Worm (Caenorhabditis elegans) whole organism, L1 larva: ENCODE results near the gene T24D5.4.
A peak's percentile ranks its signal among the peaks of the same experiment; 100 is the strongest.

ENCODE experiments used
- C16A3.4 ChIP-seq: fragments of 150-350 bp; optimal IDR thresholded peaks from 2 replicates; lab custom pipeline; 2014; ENCODE audit warnings: missing biosample characterization, missing genetic modification characterization
- aly-2 ChIP-seq: fragments of 150-350 bp; optimal IDR thresholded peaks from 2 replicates; lab custom pipeline; 2014; ENCODE audit warnings: missing biosample characterization, missing genetic modification characterization
- ceh-63 ChIP-seq: fragments of 200-800 bp; sonication (Bioruptor generic); optimal IDR thresholded peaks from 2 replicates; lab custom pipeline; 2018; ENCODE audit warnings: mild to moderate bottlenecking, missing genetic modification characterization, missing compliant biosample characterization
- ceh-82 ChIP-seq, 3 experiments: fragments of 150-350 bp in 1 of 3; sonication (generic microtip) in 2 of 3; optimal IDR thresholded peaks; 2 replicates each; lab custom pipeline; 2014 to 2017; ENCODE audit warnings: missing biosample characterization in 3 of 3, missing genetic modification characterization in 3 of 3
- ceh-88 ChIP-seq: fragments of 200-800 bp; sonication (Bioruptor generic); IDR thresholded peaks from 2 replicates; pipeline ENCODE4 v1.3.6; 2022; ENCODE audit warnings: missing genetic modification characterization, missing compliant biosample characterization
- ceh-90 ChIP-seq: sonication (generic microtip); optimal IDR thresholded peaks from 2 replicates; lab custom pipeline; 2016; ENCODE audit warnings: missing genetic modification characterization, missing compliant biosample characterization
- dsc-1 ChIP-seq: sonication (generic microtip); optimal IDR thresholded peaks from 2 replicates; lab custom pipeline; 2016; ENCODE audit warnings: mild to moderate bottlenecking, missing genetic modification characterization, missing compliant biosample characterization
- egl-13 ChIP-seq: sonication (generic microtip); optimal IDR thresholded peaks from 2 replicates; lab custom pipeline; 2016; ENCODE audit warnings: missing genotype, missing genetic modification reagents, missing genetic modification characterization, missing compliant biosample characterization
- elt-3 ChIP-seq, 6 experiments: fragments of 150-350 bp in 1 of 6; sonication (generic microtip); optimal IDR thresholded peaks; 2 replicates each; lab custom pipeline; 2017 to 2018; ENCODE audit warnings: missing biosample characterization in 6 of 6, missing genetic modification characterization in 6 of 6, inconsistent platforms in 1 of 6
- fkh-10 ChIP-seq: sonication (generic microtip); optimal IDR thresholded peaks from 2 replicates; lab custom pipeline; 2017; ENCODE audit warnings: missing biosample characterization, missing genetic modification reagents, missing genetic modification characterization
- fkh-8 ChIP-seq: sonication (generic microtip); optimal IDR thresholded peaks from 2 replicates; lab custom pipeline; 2016; ENCODE audit warnings: mild to moderate bottlenecking, missing genetic modification characterization, missing compliant biosample characterization
- hlh-4 ChIP-seq: sonication (generic microtip); optimal IDR thresholded peaks from 2 replicates; lab custom pipeline; 2016; ENCODE audit warnings: mild to moderate bottlenecking, missing genetic modification characterization, missing compliant biosample characterization
- irx-1 ChIP-seq: sonication (generic microtip); optimal IDR thresholded peaks from 2 replicates; lab custom pipeline; 2016; ENCODE audit warnings: missing genetic modification characterization, missing compliant biosample characterization
- lin-35 ChIP-seq, 2 experiments: fragments of 150-350 bp; optimal IDR thresholded peaks; 2 replicates each; lab custom pipeline; 2014; ENCODE audit warnings: missing biosample characterization in 2 of 2, missing genetic modification characterization in 2 of 2, missing genetic modification reagents in 2 of 2
- lin-39 ChIP-seq: fragments of 150-350 bp; optimal IDR thresholded peaks from 2 replicates; lab custom pipeline; 2014; ENCODE audit warnings: missing biosample characterization, missing genetic modification reagents, missing genetic modification characterization
- lir-3 ChIP-seq: sonication (generic microtip); optimal IDR thresholded peaks from 2 replicates; lab custom pipeline; 2016; ENCODE audit warnings: mild to moderate bottlenecking, missing genetic modification characterization, moderate library complexity, missing compliant biosample characterization; ENCODE audit not compliant: poor library complexity
- lsy-2 ChIP-seq, 2 experiments: fragments of 150-350 bp; optimal IDR thresholded peaks; 2 replicates each; lab custom pipeline; 2014; ENCODE audit warnings: missing biosample characterization in 2 of 2, missing genetic modification characterization in 2 of 2
- mab-9 ChIP-seq: fragments of 200-800 bp; sonication (Bioruptor generic); IDR thresholded peaks from 2 replicates; pipeline ENCODE4 v1.3.6; 2022; ENCODE audit warnings: missing genetic modification reagents, missing genetic modification characterization, missing compliant biosample characterization
- mdl-1 ChIP-seq, 2 experiments: fragments of 150-350 bp; optimal IDR thresholded peaks; 2 replicates each; lab custom pipeline; 2014 to 2017; ENCODE audit warnings: missing biosample characterization in 2 of 2, missing genetic modification characterization in 2 of 2, inconsistent platforms in 1 of 2
- mep-1 ChIP-seq: fragments of 150-350 bp; optimal IDR thresholded peaks from 2 replicates; lab custom pipeline; 2014; ENCODE audit warnings: missing biosample characterization, missing genetic modification characterization
- nhr-19 ChIP-seq: fragments of 200-800 bp; sonication (Bioruptor generic); conservative IDR thresholded peaks from 2 replicates; pipeline ENCODE4 v1.3.6; 2022; ENCODE audit warnings: missing genetic modification characterization, missing compliant biosample characterization
- nhr-20 ChIP-seq: sonication (generic microtip); optimal IDR thresholded peaks from 2 replicates; lab custom pipeline; 2016; ENCODE audit warnings: mild to moderate bottlenecking, missing genetic modification characterization, missing compliant biosample characterization
- nhr-47 ChIP-seq: sonication (generic microtip); optimal IDR thresholded peaks from 2 replicates; lab custom pipeline; 2016; ENCODE audit warnings: mild to moderate bottlenecking, missing genetic modification characterization, moderate library complexity, missing compliant biosample characterization
- nhr-71 ChIP-seq: sonication (generic microtip); optimal IDR thresholded peaks from 2 replicates; lab custom pipeline; 2016; ENCODE audit warnings: mild to moderate bottlenecking, missing genetic modification characterization, moderate library complexity, missing compliant biosample characterization
- nhr-84 ChIP-seq: sonication (generic microtip); optimal IDR thresholded peaks from 2 replicates; lab custom pipeline; 2017; ENCODE audit warnings: missing biosample characterization, missing genetic modification characterization
- nhr-90 ChIP-seq: sonication (generic microtip); optimal IDR thresholded peaks from 2 replicates; lab custom pipeline; 2016; ENCODE audit warnings: mild to moderate bottlenecking, missing genetic modification characterization, missing compliant biosample characterization; ENCODE audit not compliant: poor library complexity
- pax-3 ChIP-seq: fragments of 200-800 bp; sonication (Bioruptor generic); optimal IDR thresholded peaks from 2 replicates; lab custom pipeline; 2018; ENCODE audit warnings: mild to moderate bottlenecking, missing genetic modification characterization, moderate library complexity, missing compliant biosample characterization
- skn-1 ChIP-seq: fragments of 150-350 bp; optimal IDR thresholded peaks from 2 replicates; lab custom pipeline; 2014; ENCODE audit warnings: missing biosample characterization, missing genetic modification characterization
- snpc-4 ChIP-seq: fragments of 150-350 bp; optimal IDR thresholded peaks from 2 replicates; lab custom pipeline; 2014; ENCODE audit warnings: missing biosample characterization, missing genetic modification characterization
- sox-4 ChIP-seq: sonication (generic microtip); optimal IDR thresholded peaks from 2 replicates; lab custom pipeline; 2016; ENCODE audit warnings: missing genetic modification characterization, missing compliant biosample characterization
- sptf-1 ChIP-seq: fragments of 150-350 bp; optimal IDR thresholded peaks from 2 replicates; lab custom pipeline; 2014; ENCODE audit warnings: missing biosample characterization, missing genetic modification characterization
- swsn-7 ChIP-seq: sonication (generic microtip); optimal IDR thresholded peaks from 2 replicates; lab custom pipeline; 2016; ENCODE audit warnings: missing genetic modification characterization, missing compliant biosample characterization
- tbx-2 ChIP-seq: sonication (generic microtip); optimal IDR thresholded peaks from 2 replicates; lab custom pipeline; 2016; ENCODE audit warnings: missing genetic modification characterization, missing compliant biosample characterization
- tlp-1 ChIP-seq: fragments of 150-350 bp; optimal IDR thresholded peaks from 2 replicates; lab custom pipeline; 2014; ENCODE audit warnings: missing biosample characterization, missing genetic modification characterization
- unc-130 ChIP-seq: fragments of 150-350 bp; optimal IDR thresholded peaks from 2 replicates; lab custom pipeline; 2017; ENCODE audit warnings: missing biosample characterization, missing genetic modification characterization, inconsistent platforms
- unc-30 ChIP-seq: sonication (generic microtip); optimal IDR thresholded peaks from 2 replicates; lab custom pipeline; 2017; ENCODE audit warnings: missing biosample characterization, missing genetic modification characterization
- unc-62 ChIP-seq: fragments of 150-350 bp; optimal IDR thresholded peaks from 2 replicates; lab custom pipeline; 2014; ENCODE audit warnings: missing biosample characterization, missing genetic modification reagents, missing genetic modification characterization
- vab-15 ChIP-seq: sonication (generic microtip); optimal IDR thresholded peaks from 2 replicates; lab custom pipeline; 2017; ENCODE audit warnings: missing genotype, mild to moderate bottlenecking, missing genetic modification characterization, missing compliant biosample characterization
- xbp-1 ChIP-seq: sonication (generic microtip); optimal IDR thresholded peaks from 2 replicates; lab custom pipeline; 2016; ENCODE audit warnings: missing genetic modification characterization, missing compliant biosample characterization
- zip-4 ChIP-seq: fragments of 200-800 bp; sonication (Bioruptor generic); optimal IDR thresholded peaks from 2 replicates; lab custom pipeline; 2018; ENCODE audit warnings: mild to moderate bottlenecking, missing genetic modification characterization, moderate library complexity, missing compliant biosample characterization
- ztf-11 ChIP-seq, 2 experiments: sonication (generic microtip); optimal IDR thresholded peaks; 2 replicates each; lab custom pipeline; 2016 to 2017; ENCODE audit warnings: missing genetic modification characterization in 2 of 2, missing biosample characterization in 1 of 2, missing compliant biosample characterization in 1 of 2

T24D5.4 gene

ce11 chrX:12563589-12563988 is 33.4 kb upstream of the T24D5.4 start (continued):
- TF ChIP-seq snpc-4 (tag; lab: Kevin White, UChicago) (peak; percentile 18), mep-1 (peak; percentile 83), irx-1 (tag; lab: Kevin White, UChicago) (peak; percentile 61), tbx-2 (tag; lab: Kevin White, UChicago) (peak; percentile 68), zip-4 (GFP tag; lab: Kevin White, UChicago) (peak; percentile 39), pax-3 (tag; lab: Kevin White, UChicago) (peak; percentile 6), nhr-90 (peak; percentile 73), nhr-84 (tag; lab: Kevin White, UChicago) (no peak), nhr-20 (tag; lab: Kevin White, UChicago) (peak; percentile 79), lin-39 (tag; lab: Kevin White, UChicago) (no peak), mdl-1 (tag; optimal IDR thresholded peaks at IDR 0.05; lab: Kevin White, UChicago) (peak in 1 of 2 experiments; percentile 62), elt-3 (tag; optimal IDR thresholded peaks at IDR 0.05; lab: Kevin White, UChicago) (peak in 1 of 6 experiments; percentile 53), sox-4 (tag; lab: Kevin White, UChicago) (peak; percentile 10), nhr-47 (tag; lab: Kevin White, UChicago) (peak; percentile 80), skn-1 (tag; lab: Kevin White, UChicago) (peak; percentile 36), lir-3 (tag; lab: Kevin White, UChicago) (no peak), egl-13 (tag; lab: Kevin White, UChicago) (peak; percentile 54), unc-130 (tag; lab: Kevin White, UChicago) (no peak), vab-15 (tag; lab: Kevin White, UChicago) (no peak), xbp-1 (tag; lab: Kevin White, UChicago) (peak; percentile 61), swsn-7 (peak; percentile 75), C16A3.4 (tag; lab: Kevin White, UChicago) (peak; percentile 74), lsy-2 (tag; optimal IDR thresholded peaks at IDR 0.05; lab: Kevin White, UChicago) (peak; percentile 42 to 43), ceh-82 (tag; optimal IDR thresholded peaks at IDR 0.05; lab: Kevin White, UChicago) (peak; percentile 48 to 83 (median 66)), dsc-1 (tag; lab: Kevin White, UChicago) (peak; percentile 76), lin-35 (GFP tag; optimal IDR thresholded peaks at IDR 0.05; lab: Kevin White, UChicago) (peak; percentile 45 to 64), fkh-10 (GFP tag; lab: Kevin White, UChicago) (peak; percentile 56), ztf-11 (tag; optimal IDR thresholded peaks at IDR 0.05; lab: Kevin White, UChicago) (peak in 1 of 2 experiments; percentile 48), hlh-4 (tag; lab: Kevin White, UChicago) (no peak), aly-2 (tag; lab: Kevin White, UChicago) (peak; percentile 22), mab-9 (GFP tag; lab: Robert Waterston, UW) (peak; percentile 13; the same call in 1 of the 2 replicates)
- TF ChIP-seq, all 84 proteins: peak for 43

- TF ChIP-seq nhr-90, result no peak
- no peak for TF ChIP-seq fkh-8 (tag; lab: Kevin White, UChicago)
- no peak for TF ChIP-seq nhr-71 (tag; lab: Kevin White, UChicago)
- TF ChIP-seq mdl-1 (tag; optimal IDR thresholded peaks at IDR 0.05; lab: Kevin White, UChicago), result no peak
- no peak for TF ChIP-seq ceh-63 (GFP tag; lab: Kevin White, UChicago)
- no peak for TF ChIP-seq unc-30 (tag; lab: Kevin White, UChicago)
- no peak for TF ChIP-seq ceh-90
- no peak for TF ChIP-seq swsn-7
Observed at ce11 chrX:12574473-12574872, 22.5 kb upstream of the T24D5.4 start, which contains the start of gene T24D5.1. Gene T24D5.1, plus strand, starts transcription at chrX:12574773.

ce11 chrX:12579774-12580173 is 17.2 kb upstream of the T24D5.4 start, which contains the start of gene T24D5.3:
Gene T24D5.3, plus strand, starts transcription at chrX:12580074.
- no peak for TF ChIP-seq nhr-47 (tag; lab: Kevin White, UChicago)

ce11 chrX:12583497-12583896 is 13.5 kb upstream of the T24D5.4 start:
- TF ChIP-seq tlp-1 (tag; lab: Kevin White, UChicago) (no peak), unc-62 (no peak), sptf-1 (tag; lab: Kevin White, UChicago) (no peak), nhr-19 (no peak), ceh-88 (no peak)
